Fruit fly (Drosophila melanogaster) whole organism, embryonic: Measurements from ENCODE around the gene aru.

Source experiments
- Awh ChIP-seq: fragments of 200-800 bp; sonication (Bioruptor generic); IDR thresholded peaks from 2 replicates; pipeline ENCODE4, ENCODE4 v1.3.6; 2022; ENCODE audit warnings: missing biosample characterization, missing genetic modification characterization
- CG1024 ChIP-seq: fragments of 200-800 bp; sonication (Bioruptor generic); IDR thresholded peaks from 2 replicates; pipeline ENCODE4 v1.3.6; 2022; ENCODE audit warnings: missing biosample characterization, missing genetic modification characterization
- CG11695 ChIP-seq: fragments of 200-800 bp; sonication (Bioruptor generic); IDR thresholded peaks from 3 replicates; pipeline ENCODE4 v1.3.6; 2022; ENCODE audit warnings: missing biosample characterization, missing genetic modification characterization
- CG13296 ChIP-seq: fragments of 200-800 bp; sonication (Bioruptor generic); optimal IDR thresholded peaks from 3 replicates; lab custom pipeline; 2018; ENCODE audit warnings: missing biosample characterization, mild to moderate bottlenecking, missing genetic modification characterization
- CG1603 ChIP-seq: fragments of 200-800 bp; sonication (Bioruptor generic); optimal IDR thresholded peaks from 2 replicates; lab custom pipeline; 2019; ENCODE audit warnings: missing biosample characterization, mild to moderate bottlenecking, missing genetic modification characterization, moderate library complexity
- CG16813 ChIP-seq: fragments of 200-800 bp; sonication (Bioruptor generic); IDR thresholded peaks from 3 replicates; pipeline ENCODE4 v1.3.6; 2022; ENCODE audit warnings: missing biosample characterization, missing genetic modification characterization; ENCODE audit not compliant: partially characterized antibody
- CG17802 ChIP-seq: fragments of 200-800 bp; sonication (Bioruptor generic); optimal IDR thresholded peaks from 2 replicates; lab custom pipeline; 2018; ENCODE audit warnings: missing biosample characterization, mild to moderate bottlenecking, missing genetic modification characterization, moderate library complexity
- CG18011 ChIP-seq: fragments of 200-800 bp; sonication (Bioruptor generic); optimal IDR thresholded peaks from 2 replicates; lab custom pipeline; 2017; ENCODE audit warnings: missing biosample characterization, missing genetic modification characterization, mild to moderate bottlenecking, moderate library complexity, missing genotype
- CG18476 ChIP-seq: fragments of 200-800 bp; sonication (Bioruptor generic); optimal IDR thresholded peaks from 2 replicates; lab custom pipeline; 2016; ENCODE audit warnings: missing biosample characterization, mild to moderate bottlenecking, missing genetic modification characterization
- CG18619 ChIP-seq: fragments of 200-800 bp; sonication (Bioruptor generic); optimal IDR thresholded peaks from 3 replicates; lab custom pipeline; 2017; ENCODE audit warnings: missing biosample characterization, mild to moderate bottlenecking, missing genetic modification characterization
- CG3065 ChIP-seq: fragments of 200-800 bp; sonication (Bioruptor generic); optimal IDR thresholded peaks from 2 replicates; lab custom pipeline; 2016; ENCODE audit warnings: missing biosample characterization, missing genetic modification characterization
- CG34422 ChIP-seq: fragments of 200-800 bp; sonication (Bioruptor generic); IDR thresholded peaks from 3 replicates; pipeline ENCODE4 v1.3.6; 2022; ENCODE audit warnings: missing biosample characterization, missing genetic modification characterization
- CG42726 ChIP-seq: fragments of 200-800 bp; sonication (Bioruptor generic); IDR thresholded peaks from 2 replicates; pipeline ENCODE4 v1.3.6; 2022; ENCODE audit warnings: missing biosample characterization, missing genetic modification characterization; ENCODE audit not compliant: partially characterized antibody
- CG4617 ChIP-seq: fragments of 200-800 bp; sonication (Bioruptor generic); optimal IDR thresholded peaks from 3 replicates; lab custom pipeline; 2016; ENCODE audit warnings: missing biosample characterization, missing genetic modification characterization, borderline replicate concordance
- CG4707 ChIP-seq: fragments of 200-800 bp; sonication (Bioruptor generic); optimal IDR thresholded peaks from 2 replicates; lab custom pipeline; 2018; ENCODE audit warnings: missing biosample characterization, mild to moderate bottlenecking, missing genetic modification characterization, moderate library complexity
- CG4820 ChIP-seq: fragments of 200-800 bp; sonication (Bioruptor generic); optimal IDR thresholded peaks from 3 replicates; lab custom pipeline; 2016; ENCODE audit warnings: missing biosample characterization, missing genetic modification characterization
- CG6683 ChIP-seq: fragments of 200-800 bp; sonication (Bioruptor generic); optimal IDR thresholded peaks from 2 replicates; lab custom pipeline; 2017; ENCODE audit warnings: missing biosample characterization, mild to moderate bottlenecking, missing genetic modification characterization, missing genetic modification reagents
- CG7357 ChIP-seq: fragments of 200-800 bp; sonication (Bioruptor generic); IDR thresholded peaks from 3 replicates; pipeline ENCODE4 v1.3.6; 2022; ENCODE audit warnings: missing biosample characterization, missing genetic modification characterization
- CG8924 ChIP-seq: fragments of 200-800 bp; optimal IDR thresholded peaks from 3 replicates; lab custom pipeline; 2019; ENCODE audit warnings: missing biosample characterization, mild to moderate bottlenecking, missing genetic modification characterization, moderate library complexity
- CoRest ChIP-seq: fragments of 200-800 bp; sonication (Bioruptor generic); optimal IDR thresholded peaks from 3 replicates; lab custom pipeline; 2018; ENCODE audit warnings: missing biosample characterization, mild to moderate bottlenecking, missing genetic modification characterization, moderate library complexity
- Dbx ChIP-seq: fragments of 200-800 bp; sonication (Bioruptor generic); IDR thresholded peaks from 3 replicates; pipeline ENCODE4 v1.3.6; 2022; ENCODE audit warnings: missing biosample characterization, missing genetic modification characterization
- Dip3 ChIP-seq: fragments of 200-800 bp; sonication (Bioruptor generic); optimal IDR thresholded peaks from 3 replicates; lab custom pipeline; 2016; ENCODE audit warnings: missing biosample characterization, missing genetic modification characterization
- Ets65A ChIP-seq: fragments of 200-800 bp; sonication (Bioruptor generic); peaks from one replicate; lab custom pipeline; 2016; ENCODE audit warnings: missing biosample characterization, missing genetic modification characterization
- Fer1 ChIP-seq: fragments of 200-800 bp; sonication (Bioruptor generic); optimal IDR thresholded peaks from 2 replicates; lab custom pipeline; 2017; ENCODE audit warnings: missing biosample characterization, mild to moderate bottlenecking, missing genetic modification characterization
- Hr78 ChIP-seq, 2 experiments: fragments of 200-800 bp in 1 of 2; fragments of >200 bp in 1 of 2; sonication (Bioruptor generic) in 1 of 2; optimal IDR thresholded peaks; 2 replicates each; lab custom pipeline; 2017 to 2019; ENCODE audit warnings: missing biosample characterization in 2 of 2, missing genetic modification characterization in 2 of 2, mild to moderate bottlenecking in 1 of 2, moderate library complexity in 1 of 2
- Jarid2 ChIP-seq: fragments of 200-800 bp; sonication (Bioruptor generic); optimal IDR thresholded peaks from 3 replicates; lab custom pipeline; 2017; ENCODE audit warnings: mild to moderate bottlenecking, missing biosample characterization, missing genetic modification reagents, missing genetic modification characterization
- MESR4 ChIP-seq: fragments of 200-800 bp; sonication (Bioruptor generic); optimal IDR thresholded peaks from 2 replicates; lab custom pipeline; 2018; ENCODE audit warnings: missing biosample characterization, mild to moderate bottlenecking, missing genetic modification characterization, moderate library complexity
- Med ChIP-seq: fragments of 200-800 bp; sonication (Bioruptor generic); peaks from one replicate; lab custom pipeline; 2016; ENCODE audit warnings: missing biosample characterization, missing genetic modification characterization, mild to moderate bottlenecking, inconsistent platforms, moderate library complexity
- Neu2 ChIP-seq: fragments of 200-800 bp; sonication (Bioruptor generic); optimal IDR thresholded peaks from 3 replicates; lab custom pipeline; 2016; ENCODE audit warnings: missing biosample characterization, missing genetic modification characterization, borderline replicate concordance
- Pdp1 ChIP-seq, 2 experiments: fragments of 200-800 bp; sonication (Bioruptor generic); optimal IDR thresholded peaks; 3 replicates each; lab custom pipeline; 2016; ENCODE audit warnings: missing biosample characterization in 2 of 2, missing genetic modification characterization in 2 of 2, mild to moderate bottlenecking in 1 of 2, moderate library complexity in 1 of 2
- Sox102F ChIP-seq: fragments of 200-800 bp; sonication (Bioruptor generic); optimal IDR thresholded peaks from 2 replicates; lab custom pipeline; 2018; ENCODE audit warnings: missing biosample characterization, mild to moderate bottlenecking, missing genetic modification characterization, moderate library complexity
- ab ChIP-seq: fragments of 200-800 bp; sonication (Bioruptor generic); optimal IDR thresholded peaks from 2 replicates; lab custom pipeline; 2016; ENCODE audit warnings: missing biosample characterization, missing genetic modification characterization
- ap ChIP-seq: fragments of 200-800 bp; sonication (Bioruptor generic); IDR thresholded peaks from 2 replicates; pipeline ENCODE4 v1.3.6; 2022; ENCODE audit warnings: missing biosample characterization, missing genetic modification characterization
- croc ChIP-seq: fragments of 200-800 bp; sonication (Bioruptor generic); conservative IDR thresholded peaks from 3 replicates; pipeline ENCODE4 v1.3.6; 2022; ENCODE audit warnings: missing biosample characterization, missing genetic modification characterization
- crp ChIP-seq, 2 experiments: fragments of 200-800 bp; sonication (Bioruptor generic); optimal IDR thresholded peaks; 2 replicates in 1 of 2; 3 replicates in 1 of 2; lab custom pipeline; 2017; ENCODE audit warnings: missing biosample characterization in 2 of 2, missing genetic modification characterization in 2 of 2, mild to moderate bottlenecking in 1 of 2, moderate library complexity in 1 of 2
- emc ChIP-seq: fragments of 200-800 bp; sonication (Bioruptor generic); optimal IDR thresholded peaks from 2 replicates; lab custom pipeline; 2016; ENCODE audit warnings: missing biosample characterization, missing genetic modification characterization
- ewg ChIP-seq: fragments of 200-800 bp; sonication (Bioruptor generic); optimal IDR thresholded peaks from 3 replicates; lab custom pipeline; 2017; ENCODE audit warnings: mild to moderate bottlenecking, missing biosample characterization, missing genetic modification reagents, missing genetic modification characterization
- gcm ChIP-seq: fragments of 200-800 bp; sonication (Bioruptor generic); optimal IDR thresholded peaks from 2 replicates; lab custom pipeline; 2019; ENCODE audit warnings: missing biosample characterization, mild to moderate bottlenecking, missing genetic modification characterization, moderate library complexity
- gfzf ChIP-seq: fragments of 200-800 bp; sonication (Bioruptor generic); optimal IDR thresholded peaks from 2 replicates; lab custom pipeline; 2016; ENCODE audit warnings: missing biosample characterization, mild to moderate bottlenecking, missing genetic modification characterization, moderate library complexity
- hbn ChIP-seq: fragments of 200-800 bp; sonication (Bioruptor generic); IDR thresholded peaks from 2 replicates; pipeline ENCODE4 v1.3.6; 2022; ENCODE audit warnings: missing biosample characterization, missing genetic modification characterization; ENCODE audit not compliant: partially characterized antibody
- run ChIP-seq: fragments of 200-800 bp; sonication (Bioruptor generic); optimal IDR thresholded peaks from 3 replicates; lab custom pipeline; 2018; ENCODE audit warnings: missing biosample characterization, mild to moderate bottlenecking, missing genetic modification characterization
- scrt ChIP-seq: fragments of 200-800 bp; sonication (Bioruptor generic); optimal IDR thresholded peaks from 2 replicates; lab custom pipeline; 2018; ENCODE audit warnings: missing biosample characterization, mild to moderate bottlenecking, missing genetic modification characterization, moderate library complexity
- sd ChIP-seq: fragments of 200-800 bp; sonication (Bioruptor generic); optimal IDR thresholded peaks from 3 replicates; lab custom pipeline; 2018; ENCODE audit warnings: missing biosample characterization, mild to moderate bottlenecking, missing genetic modification characterization, moderate library complexity
- sisA ChIP-seq: fragments of 200-800 bp; sonication (Bioruptor generic); IDR thresholded peaks from 2 replicates; pipeline ENCODE4 v1.3.6; 2022; ENCODE audit warnings: missing biosample characterization, missing genetic modification characterization
- tna ChIP-seq: fragments of 200-800 bp; sonication (Bioruptor generic); IDR thresholded peaks from 2 replicates; pipeline ENCODE4 v1.3.6; 2022; ENCODE audit warnings: missing biosample characterization, missing genetic modification characterization; ENCODE audit not compliant: partially characterized antibody
- trh ChIP-seq: fragments of 200-800 bp; sonication (Bioruptor generic); optimal IDR thresholded peaks from 2 replicates; lab custom pipeline; 2016; ENCODE audit warnings: missing biosample characterization, missing genetic modification characterization
- twi ChIP-seq: fragments of 200-800 bp; optimal IDR thresholded peaks from 2 replicates; lab custom pipeline; 2019; ENCODE audit warnings: missing biosample characterization, mild to moderate bottlenecking, missing genetic modification characterization, moderate library complexity
- tx ChIP-seq: fragments of 200-800 bp; sonication (Bioruptor generic); optimal IDR thresholded peaks from 2 replicates; lab custom pipeline; 2016; ENCODE audit warnings: missing biosample characterization, missing genetic modification characterization
- wdn ChIP-seq: fragments of 200-800 bp; sonication (Bioruptor generic); IDR thresholded peaks from 2 replicates; pipeline ENCODE4 v1.3.6; 2022; ENCODE audit warnings: missing biosample characterization, missing genetic modification characterization

aru gene

dm6 chr2L:867899-868605 lies at the start of gene aru (continued):
- TF ChIP-seq CG18476 (GFP tag; lab: Kevin White, UChicago) (no peak), Dbx (GFP tag; lab: Robert Waterston, UW) (peak; percentile 68; the same call in 1 of the 3 replicates), CG3065 (GFP tag; lab: Kevin White, UChicago) (no peak), trh (no peak), gcm (peak; percentile 50), CG18619 (no peak), Dip3 (GFP tag; lab: Kevin White, UChicago) (no peak), CG1603 (tag; lab: Kevin White, UChicago) (peak; percentile 28), CG4820 (GFP tag; lab: Kevin White, UChicago) (no peak), tna (no peak), CoRest (tag; lab: Kevin White, UChicago) (peak; percentile 15), ap (GFP tag; lab: Robert Waterston, UW) (no peak), CG42726 (GFP tag; lab: Robert Waterston, UW) (no peak; the same call in 1 of the 2 replicates), CG4707 (peak; percentile 63), Hr78 (GFP tag; optimal IDR thresholded peaks at IDR 0.05; lab: Kevin White, UChicago) (no peak), gfzf (GFP tag; lab: Kevin White, UChicago) (no peak), crp (GFP tag; optimal IDR thresholded peaks at IDR 0.05; lab: Kevin White, UChicago) (no peak), croc (GFP tag; lab: Robert Waterston, UW) (no peak), CG1024 (no peak; the same call in 1 of the 2 replicates), tx (no peak), CG6683 (no peak), CG18011 (GFP tag; lab: Kevin White, UChicago) (no peak), CG8924 (peak; percentile 28), Fer1 (GFP tag; lab: Kevin White, UChicago) (peak; percentile 47), ab (GFP tag; lab: Kevin White, UChicago) (no peak), MESR4 (GFP tag; lab: Kevin White, UChicago) (no peak), wdn (no peak), CG13296 (GFP tag; lab: Kevin White, UChicago) (peak; percentile 65), emc (no peak), Pdp1 (GFP tag; optimal IDR thresholded peaks at IDR 0.05; lab: Kevin White, UChicago) (peak in 1 of 2 experiments; percentile 23), Sox102F (GFP tag; lab: Kevin White, UChicago) (peak; percentile 15), ewg (GFP tag; lab: Kevin White, UChicago) (no peak), CG11695 (GFP tag; lab: Robert Waterston, UW) (no peak), CG34422 (peak; percentile 49; the same call in 1 of the 3 replicates), CG4617 (GFP tag; lab: Kevin White, UChicago) (no peak), scrt (peak; percentile 63)
- TF ChIP-seq, all 482 proteins: peak for 158

- TF ChIP-seq CG16813 (no peak), Ets65A (GFP tag; lab: Kevin White, UChicago) (peak; percentile 72), sd (tag; lab: Kevin White, UChicago) (peak; percentile 40), twi (tag; lab: Kevin White, UChicago) (peak; percentile 87), sisA (GFP tag; lab: Robert Waterston, UW) (no peak), Jarid2 (GFP tag; lab: Kevin White, UChicago) (no peak), Neu2 (no peak), hbn (no peak), crp (GFP tag; optimal IDR thresholded peaks at IDR 0.05; lab: Kevin White, UChicago) (peak in 1 of 2 experiments; percentile 53), Awh (GFP tag; lab: Robert Waterston, UW) (peak; percentile 12; the same call in 1 of the 2 replicates), Med (GFP tag; lab: Kevin White, UChicago) (peak; percentile 51), CG6683 (no peak), CG7357 (GFP tag; lab: Robert Waterston, UW) (0 out of 3 replicates have a peak, but pooled peaks have one; percentile 12), run (tag; lab: Kevin White, UChicago) (no peak), CG17802 (tag; lab: Kevin White, UChicago) (no peak)
Observed at dm6 chr2L:913850-914391, 45.8 kb upstream of the aru start, which contains the start of gene GluRIIC. TSS of gene GluRIIC (plus strand) at chr2L:914086.
